Fruit fly (Drosophila melanogaster) Kc167 (cell line): ENCODE results near the gene CG43739.

ENCODE experiments used
- Myc ChIP-seq: fragments of >200 bp; optimal IDR thresholded peaks from 2 replicates; lab custom pipeline; 2017; ENCODE audit warnings: missing external identifiers
- Sin3A ChIP-seq: fragments of >200 bp; optimal IDR thresholded peaks from 2 replicates; lab custom pipeline; 2018; ENCODE audit warnings: missing external identifiers
- h ChIP-seq: fragments of >200 bp; optimal IDR thresholded peaks from 3 replicates; lab custom pipeline; 2018; ENCODE audit warnings: missing external identifiers
- insv ChIP-seq: fragments of >200 bp; optimal IDR thresholded peaks from 3 replicates; lab custom pipeline; 2018; ENCODE audit warnings: missing external identifiers
- psq ChIP-seq: fragments of >200 bp; optimal IDR thresholded peaks from 2 replicates; lab custom pipeline; 2017; ENCODE audit warnings: missing external identifiers
- ttk ChIP-seq: sonication (Bioruptor generic); optimal IDR thresholded peaks from 2 replicates; lab custom pipeline; 2017; ENCODE audit warnings: missing external identifiers

CG43739 gene

DNA sequence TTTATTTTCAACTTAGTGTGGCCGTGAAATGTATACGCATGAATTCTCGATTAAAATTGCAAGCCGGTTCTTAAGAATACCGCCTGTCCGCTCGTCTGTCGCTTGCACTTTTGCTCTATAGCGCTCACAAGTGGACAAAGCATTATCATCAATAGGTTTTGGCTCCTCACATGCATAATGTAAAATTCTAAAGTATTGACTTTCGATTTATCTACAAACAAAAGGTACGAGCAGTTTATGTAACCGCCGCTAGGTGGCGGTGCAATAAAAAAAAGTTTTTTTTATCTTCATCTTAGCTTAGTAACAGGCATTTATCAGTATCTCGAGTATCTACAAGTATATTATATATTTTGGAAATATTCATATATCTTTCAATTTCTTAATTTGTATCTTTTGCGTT is 92.5 kb downstream of the CG43739 start:
- TF ChIP-seq psq (no peak), insv (no peak), h (lab: Kevin White, UChicago) (no peak), Sin3A (lab: Kevin White, UChicago) (no peak), Myc (lab: Kevin White, UChicago) (no peak), ttk (lab: Kevin White, UChicago) (no peak)

DNA sequence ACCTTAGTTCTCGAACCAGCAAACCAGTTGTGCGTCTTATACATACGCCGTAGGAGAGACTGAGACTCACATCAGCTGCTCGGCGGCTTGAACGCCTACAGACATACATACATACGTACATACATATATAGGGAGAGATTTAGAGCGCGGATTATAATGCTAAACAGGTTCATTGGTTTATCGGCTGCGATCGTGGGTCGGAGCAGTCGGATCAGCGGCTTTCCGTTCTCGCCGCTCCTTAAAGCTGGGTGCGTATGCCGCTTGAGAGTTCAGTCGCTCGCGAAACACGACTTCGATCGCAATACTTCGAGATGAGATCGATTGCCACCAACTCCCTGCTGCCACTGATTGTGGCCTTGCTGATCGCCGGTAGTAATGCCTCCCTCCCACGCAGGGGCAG is 93.5 kb downstream of the CG43739 start:
- TF ChIP-seq Sin3A (lab: Kevin White, UChicago) (no peak), ttk (lab: Kevin White, UChicago) (no peak), psq (no peak), Myc (lab: Kevin White, UChicago) (no peak), insv (no peak), h (lab: Kevin White, UChicago) (no peak)

DNA sequence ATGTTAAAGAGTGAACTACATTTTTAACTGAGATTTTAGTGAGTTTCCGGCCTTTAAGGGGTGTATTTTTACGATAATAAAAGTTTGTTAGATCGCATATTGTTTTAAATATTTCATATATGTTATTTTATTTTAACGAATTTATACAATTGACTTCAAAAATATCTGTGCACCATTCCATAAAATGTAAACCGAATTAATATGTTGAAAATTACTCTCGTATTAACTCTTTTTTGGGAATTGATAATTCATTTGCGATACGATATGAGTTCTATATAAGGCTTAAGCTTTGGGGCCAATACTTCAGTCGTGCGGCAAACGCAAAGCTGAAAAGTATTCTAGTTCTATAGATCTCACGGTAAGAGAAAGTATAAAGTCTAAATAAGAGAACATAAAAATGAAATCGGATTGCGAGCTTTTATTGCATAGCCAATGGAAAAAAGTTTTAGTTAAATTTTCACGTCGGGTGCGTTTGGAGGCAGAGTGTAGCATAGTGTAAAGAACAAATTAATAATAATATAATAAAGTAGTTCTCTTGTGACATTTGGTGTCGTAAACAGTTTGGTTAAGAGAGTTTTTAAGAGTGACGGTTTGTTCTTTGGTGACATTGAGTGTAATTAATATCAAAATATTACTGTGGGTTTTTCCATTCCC is 94.5 kb downstream of the CG43739 start:
- no peak for TF ChIP-seq h (lab: Kevin White, UChicago)
- TF ChIP-seq insv, result no peak
- no peak for TF ChIP-seq psq
- no peak for TF ChIP-seq Myc (lab: Kevin White, UChicago)
- TF ChIP-seq Sin3A (lab: Kevin White, UChicago), result no peak
- TF ChIP-seq ttk (lab: Kevin White, UChicago), result no peak

DNA sequence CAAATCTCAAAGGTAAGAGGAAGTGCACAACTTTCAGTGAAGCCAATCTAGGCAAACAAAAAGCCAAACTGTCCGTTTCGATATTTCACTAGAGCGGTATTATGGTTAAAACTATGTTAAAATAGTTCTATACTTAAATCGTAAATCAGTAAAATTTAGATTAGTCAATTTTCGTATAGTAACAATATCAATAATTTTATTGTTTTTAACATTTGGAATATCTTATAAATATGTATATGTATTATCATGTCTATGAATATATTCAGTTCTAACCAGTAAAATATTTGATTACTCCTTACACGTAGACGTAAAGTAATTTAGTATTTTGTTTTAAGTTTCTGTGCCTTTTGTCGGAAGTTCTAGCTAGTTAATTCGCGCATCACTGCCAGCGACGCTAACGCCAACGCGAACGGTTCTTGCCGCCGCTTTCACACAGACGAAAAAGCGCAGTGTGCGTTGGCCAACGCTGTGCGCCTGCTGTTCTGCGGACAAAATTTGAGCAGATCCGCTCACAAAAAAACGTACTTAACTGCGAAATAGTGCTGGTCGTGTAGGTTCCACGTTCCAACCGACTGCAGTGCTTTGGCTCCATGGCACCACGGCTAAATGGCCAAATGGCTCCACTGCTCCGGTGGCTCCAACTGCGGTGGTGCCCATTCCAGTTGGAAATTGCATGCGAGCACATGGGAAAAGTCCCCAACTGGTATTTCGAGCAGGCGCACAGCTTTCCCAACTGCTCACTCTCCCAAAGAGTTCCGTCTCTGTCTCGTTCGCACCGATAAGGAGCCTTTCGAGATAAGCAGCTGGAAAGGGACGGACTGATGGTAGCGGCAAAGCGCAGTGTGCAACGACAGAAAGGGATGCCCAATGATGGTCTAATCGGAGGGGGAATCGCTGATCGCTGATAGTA is 95.3 kb downstream of the CG43739 start:
- TF ChIP-seq Myc (lab: Kevin White, UChicago) (no peak), insv (no peak), psq (no peak), ttk (lab: Kevin White, UChicago) (no peak), h (lab: Kevin White, UChicago) (no peak), Sin3A (lab: Kevin White, UChicago) (no peak)

DNA sequence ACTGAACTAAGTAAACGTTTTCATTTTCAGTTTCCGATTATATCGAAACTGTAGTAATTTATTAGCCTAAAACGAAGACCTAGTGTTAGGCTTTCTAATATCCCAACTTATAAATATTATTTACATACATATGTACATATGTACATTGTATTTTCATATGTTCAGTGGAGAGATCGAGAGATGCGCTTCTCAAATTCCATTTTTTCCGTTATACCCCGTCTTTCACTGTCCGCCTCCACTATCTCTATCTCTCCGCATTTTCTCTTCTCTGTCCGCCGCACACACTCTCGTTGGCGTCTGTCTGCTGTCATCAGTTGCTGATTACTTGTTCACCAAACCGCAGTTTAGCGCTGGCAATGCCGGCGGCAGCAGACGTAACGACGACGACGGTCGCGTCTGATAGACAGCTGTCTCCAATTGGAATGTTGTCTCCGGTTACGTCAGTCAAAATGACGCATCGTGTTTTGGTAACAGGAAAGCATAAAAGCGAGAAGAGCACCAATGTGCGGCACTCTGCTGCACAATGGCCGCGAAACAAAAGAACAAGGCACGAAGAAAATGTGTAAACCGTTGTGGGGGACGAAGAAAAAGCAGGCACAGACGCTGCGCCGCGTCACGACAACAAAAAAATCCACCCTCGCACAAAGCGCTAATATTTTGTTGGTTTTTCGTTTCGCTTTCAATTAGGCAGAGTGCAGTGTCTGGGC is 96.1 kb downstream of the CG43739 start, which contains the start of gene CG9331:
Gene CG9331, plus strand, starts transcription at position 340 of the 707 bp plus-strand sequence.
- TF ChIP-seq Myc (lab: Kevin White, UChicago) (no peak), h (lab: Kevin White, UChicago) (no peak), psq (no peak), ttk (lab: Kevin White, UChicago) (no peak), Sin3A (lab: Kevin White, UChicago) (no peak), insv (no peak)

DNA sequence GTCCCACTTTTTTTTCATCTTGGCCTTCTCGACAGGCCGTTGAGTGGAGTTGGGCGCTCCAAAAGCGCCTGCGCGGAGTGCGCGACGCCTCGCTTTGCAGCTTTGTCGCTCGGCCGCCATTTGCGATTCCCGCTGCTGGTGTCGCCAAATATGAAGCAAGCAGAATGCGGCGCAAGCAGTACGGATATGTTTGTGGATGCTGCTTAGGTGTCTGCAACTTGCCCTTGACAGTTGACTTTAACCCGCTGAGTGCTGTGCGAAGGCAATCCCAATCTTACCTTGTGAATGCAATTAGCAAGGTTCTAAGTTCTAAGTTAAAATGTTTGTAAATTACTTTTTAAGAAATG is 96.7 kb downstream of the CG43739 start:
- TF ChIP-seq Sin3A (lab: Kevin White, UChicago), result no peak
- no peak for TF ChIP-seq psq
- no peak for TF ChIP-seq insv
- TF ChIP-seq Myc (lab: Kevin White, UChicago), result no peak
- no peak for TF ChIP-seq h (lab: Kevin White, UChicago)
- no peak for TF ChIP-seq ttk (lab: Kevin White, UChicago)
